Worm (Caenorhabditis elegans): ENCODE data around the gene str-79.

str-79 gene

ce11 chrX:1977708-1978107 lies 8.0 kb downstream of the str-79 start, which contains the start of gene F52D2.12:
Gene F52D2.12 (plus strand): TSS chrX:1978014.
- TF ChIP-seq W03F9.2 (tag; optimal IDR thresholded peaks at IDR 0.05) = no peak
- TF ChIP-seq him-1 (tag; optimal IDR thresholded peaks at IDR 0.05) = no peak
- TF ChIP-seq dao-5 (tag; optimal IDR thresholded peaks at IDR 0.05) = no peak

- TF ChIP-seq W03F9.2 (tag; optimal IDR thresholded peaks at IDR 0.05) (no peak), him-1 (tag; optimal IDR thresholded peaks at IDR 0.05) (no peak), dao-5 (tag; optimal IDR thresholded peaks at IDR 0.05) (no peak)
Observed at ce11 chrX:1981654-1982053, 12.0 kb downstream of the str-79 start.

- TF ChIP-seq W03F9.2 (tag; optimal IDR thresholded peaks at IDR 0.05) (no peak), dao-5 (tag; optimal IDR thresholded peaks at IDR 0.05) (no peak), him-1 (tag; optimal IDR thresholded peaks at IDR 0.05) (no peak)
Observed at ce11 chrX:1984831-1985230, 15.2 kb downstream of the str-79 start.

ce11 chrX:1989576-1989975 lies 19.9 kb downstream of the str-79 start, which contains the start of gene meg-3:
Gene meg-3 (minus strand): TSS chrX:1989607.
- TF ChIP-seq him-1 (tag; optimal IDR thresholded peaks at IDR 0.05) = no peak
- no peak for TF ChIP-seq W03F9.2 (tag; optimal IDR thresholded peaks at IDR 0.05)
- no peak for TF ChIP-seq dao-5 (tag; optimal IDR thresholded peaks at IDR 0.05)

- TF ChIP-seq him-1 (tag; optimal IDR thresholded peaks at IDR 0.05) (no peak), dao-5 (tag; optimal IDR thresholded peaks at IDR 0.05) (no peak), W03F9.2 (tag; optimal IDR thresholded peaks at IDR 0.05) (no peak)
Observed at ce11 chrX:1990434-1990833, 20.8 kb downstream of the str-79 start, which contains the start of gene Y40A1A.2. Gene Y40A1A.2 (plus strand): TSS chrX:1990734.

- TF ChIP-seq W03F9.2 (tag; optimal IDR thresholded peaks at IDR 0.05) = no peak
- no peak for TF ChIP-seq dao-5 (tag; optimal IDR thresholded peaks at IDR 0.05)
- TF ChIP-seq him-1 (tag; optimal IDR thresholded peaks at IDR 0.05) = no peak
Observed at ce11 chrX:1997934-1998333, 28.3 kb downstream of the str-79 start, which contains the start of gene Y40A1A.3. Gene Y40A1A.3 (minus strand): TSS chrX:1998034.

- no peak for TF ChIP-seq him-1 (tag; optimal IDR thresholded peaks at IDR 0.05)
- no peak for TF ChIP-seq W03F9.2 (tag; optimal IDR thresholded peaks at IDR 0.05)
- no peak for TF ChIP-seq dao-5 (tag; optimal IDR thresholded peaks at IDR 0.05)
Observed at ce11 chrX:1998825-1999224, 29.1 kb downstream of the str-79 start.

- TF ChIP-seq him-1 (tag; optimal IDR thresholded peaks at IDR 0.05) = no peak
- TF ChIP-seq W03F9.2 (tag; optimal IDR thresholded peaks at IDR 0.05) = no peak
- TF ChIP-seq dao-5 (tag; optimal IDR thresholded peaks at IDR 0.05) = no peak
Observed at ce11 chrX:2000517-2000916, 30.8 kb downstream of the str-79 start.

- no peak for TF ChIP-seq him-1 (tag; optimal IDR thresholded peaks at IDR 0.05)
- no peak for TF ChIP-seq W03F9.2 (tag; optimal IDR thresholded peaks at IDR 0.05)
- TF ChIP-seq dao-5 (tag; optimal IDR thresholded peaks at IDR 0.05) = no peak
Observed at ce11 chrX:2012491-2013201, 43.0 kb downstream of the str-79 start, which contains the start of gene Y102A11A.9. Gene Y102A11A.9 (plus strand): TSS chrX:2013151.

- TF ChIP-seq dao-5 (tag; optimal IDR thresholded peaks at IDR 0.05) (no peak), him-1 (tag; optimal IDR thresholded peaks at IDR 0.05) (no peak), W03F9.2 (tag; optimal IDR thresholded peaks at IDR 0.05) (no peak)
Observed at ce11 chrX:2013912-2014311, 44.2 kb downstream of the str-79 start.

ce11 chrX:2014521-2014920 lies 44.8 kb downstream of the str-79 start:
- TF ChIP-seq dao-5 (tag; optimal IDR thresholded peaks at IDR 0.05) = no peak
- TF ChIP-seq him-1 (tag; optimal IDR thresholded peaks at IDR 0.05) = no peak
- no peak for TF ChIP-seq W03F9.2 (tag; optimal IDR thresholded peaks at IDR 0.05)

ce11 chrX:2018211-2018610 lies 48.5 kb downstream of the str-79 start:
- no peak for TF ChIP-seq W03F9.2 (tag; optimal IDR thresholded peaks at IDR 0.05)
- TF ChIP-seq dao-5 (tag; optimal IDR thresholded peaks at IDR 0.05) = no peak
- no peak for TF ChIP-seq him-1 (tag; optimal IDR thresholded peaks at IDR 0.05)

ce11 chrX:2018848-2019247 lies 49.2 kb downstream of the str-79 start, which contains the start of gene Y102A11A.3:
Gene Y102A11A.3 (plus strand): TSS chrX:2019148.
- TF ChIP-seq W03F9.2 (tag; optimal IDR thresholded peaks at IDR 0.05) (no peak), him-1 (tag; optimal IDR thresholded peaks at IDR 0.05) (no peak), dao-5 (tag; optimal IDR thresholded peaks at IDR 0.05) (no peak)

- TF ChIP-seq W03F9.2 (tag; optimal IDR thresholded peaks at IDR 0.05) (no peak), dao-5 (tag; optimal IDR thresholded peaks at IDR 0.05) (no peak), him-1 (tag; optimal IDR thresholded peaks at IDR 0.05) (no peak)
Observed at ce11 chrX:2021558-2021957, 51.9 kb downstream of the str-79 start.

All from whole organism, L4/young adult.